Worm (Caenorhabditis elegans) whole organism, mixed stage, embryonic: ENCODE data around the gene F36H5.9.

Source experiments
- blmp-1 ChIP-seq: fragments of 150-350 bp; optimal IDR thresholded peaks from 2 replicates; lab custom pipeline; 2014; ENCODE audit warnings: missing biosample characterization, missing genetic modification characterization
- ceh-43 ChIP-seq: fragments of 200-800 bp; sonication (Bioruptor generic); optimal IDR thresholded peaks from 2 replicates; lab custom pipeline; 2018; ENCODE audit warnings: mild to moderate bottlenecking, missing genetic modification characterization, moderate library complexity, missing compliant biosample characterization
- elt-1 ChIP-seq: sonication (generic microtip); optimal IDR thresholded peaks from 2 replicates; lab custom pipeline; 2017; ENCODE audit warnings: missing genetic modification characterization, mild to moderate bottlenecking, missing compliant biosample characterization, antibody characterized with exemption, moderate library complexity, borderline replicate concordance; ENCODE audit not compliant: insufficient read depth
- hlh-1 ChIP-seq: fragments of 150-350 bp; optimal IDR thresholded peaks from 2 replicates; lab custom pipeline; 2014; ENCODE audit warnings: missing biosample characterization, missing genetic modification reagents, missing genetic modification characterization
- lin-13 ChIP-seq: fragments of 150-350 bp; optimal IDR thresholded peaks from 2 replicates; lab custom pipeline; 2014; ENCODE audit warnings: missing biosample characterization, missing genetic modification characterization
- mep-1 ChIP-seq: fragments of 150-350 bp; optimal IDR thresholded peaks from 2 replicates; lab custom pipeline; 2017; ENCODE audit warnings: missing biosample characterization, missing genetic modification reagents, missing genetic modification characterization, inconsistent platforms
- nhr-2 ChIP-seq: fragments of 150-350 bp; optimal IDR thresholded peaks from 2 replicates; lab custom pipeline; 2014; ENCODE audit warnings: missing biosample characterization, missing genetic modification characterization
- sem-2 ChIP-seq: fragments of 200-800 bp; sonication (Bioruptor generic); optimal IDR thresholded peaks from 2 replicates; lab custom pipeline; 2018; ENCODE audit warnings: mild to moderate bottlenecking, missing genetic modification characterization, missing compliant biosample characterization
- snpc-4 ChIP-seq: fragments of 150-350 bp; optimal IDR thresholded peaks from 2 replicates; lab custom pipeline; 2014; ENCODE audit warnings: missing biosample characterization, missing genetic modification characterization
- ztf-11 ChIP-seq: fragments of 150-350 bp; optimal IDR thresholded peaks from 2 replicates; lab custom pipeline; 2014; ENCODE audit warnings: missing biosample characterization, missing genetic modification characterization

- TF ChIP-seq mep-1 (tag; lab: Kevin White, UChicago) (no peak), nhr-2 (tag; lab: Kevin White, UChicago) (no peak), lin-13 (tag; lab: Kevin White, UChicago) (no peak), ceh-43 (GFP tag; lab: Kevin White, UChicago) (no peak), blmp-1 (no peak), snpc-4 (tag; lab: Kevin White, UChicago) (no peak), sem-2 (no peak), ztf-11 (tag; lab: Kevin White, UChicago) (no peak), elt-1 (tag; lab: Kevin White, UChicago) (no peak), hlh-1 (no peak)
Observed at ce11 chrII:1724314-1724713, 28.6 kb downstream of the F36H5.9 start, which contains the start of gene fbxb-11.
